Worm (Caenorhabditis elegans) whole organism, early embryonic: ENCODE results near the gene F55F1.2.

Source experiments
- F13C5.2 ChIP-seq: sonication (generic microtip); optimal IDR thresholded peaks from 2 replicates; lab custom pipeline; 2017; ENCODE audit warnings: mild to moderate bottlenecking, missing genetic modification characterization, inconsistent platforms, missing compliant biosample characterization
- aly-1 ChIP-seq: sonication (generic microtip); optimal IDR thresholded peaks from 2 replicates; lab custom pipeline; 2016; ENCODE audit warnings: missing genetic modification characterization, missing compliant biosample characterization
- ama-1 ChIP-seq: fragments of 150-350 bp; optimal IDR thresholded peaks from 2 replicates; lab custom pipeline; 2014
- ceh-13 ChIP-seq: fragments of 200-800 bp; sonication (Bioruptor generic); optimal IDR thresholded peaks from 2 replicates; lab custom pipeline; 2018; ENCODE audit warnings: mild to moderate bottlenecking, missing genetic modification characterization, missing compliant biosample characterization
- ceh-36 ChIP-seq: sonication (generic microtip); optimal IDR thresholded peaks from 2 replicates; lab custom pipeline; 2016; ENCODE audit warnings: missing genetic modification characterization, inconsistent platforms, missing compliant biosample characterization
- ets-7 ChIP-seq: sonication (generic microtip); optimal IDR thresholded peaks from 2 replicates; lab custom pipeline; 2016; ENCODE audit warnings: missing genotype, missing genetic modification characterization, missing compliant biosample characterization
- flt-1 ChIP-seq: fragments of 200-800 bp; sonication (Bioruptor generic); IDR thresholded peaks from 2 replicates; pipeline ENCODE4 v1.3.6; 2022; ENCODE audit warnings: missing genetic modification characterization, missing compliant biosample characterization
- hmbx-1 ChIP-seq: sonication (generic microtip); optimal IDR thresholded peaks from 2 replicates; lab custom pipeline; 2016; ENCODE audit warnings: mild to moderate bottlenecking, missing genetic modification characterization, missing compliant biosample characterization
- hmg-4 ChIP-seq: fragments of 200-800 bp; sonication (Bioruptor generic); optimal IDR thresholded peaks from 2 replicates; lab custom pipeline; 2018; ENCODE audit warnings: mild to moderate bottlenecking, missing genetic modification characterization, missing compliant biosample characterization
- scrt-1 ChIP-seq: fragments of 200-800 bp; sonication (Bioruptor generic); IDR thresholded peaks from 2 replicates; pipeline ENCODE4 v1.3.6; 2022; ENCODE audit warnings: missing genetic modification characterization, missing compliant biosample characterization
- tbx-11 ChIP-seq: fragments of 200-800 bp; sonication (Bioruptor generic); IDR thresholded peaks from 2 replicates; pipeline ENCODE4 v1.3.6; 2022; ENCODE audit warnings: missing genetic modification characterization, missing compliant biosample characterization
- tbx-37 ChIP-seq: fragments of 200-800 bp; sonication (Bioruptor generic); conservative IDR thresholded peaks from 2 replicates; pipeline ENCODE4 v1.3.6; 2022; ENCODE audit warnings: missing genetic modification reagents, missing genetic modification characterization, missing compliant biosample characterization
- tra-4 ChIP-seq: sonication (generic microtip); optimal IDR thresholded peaks from 2 replicates; lab custom pipeline; 2017; ENCODE audit warnings: missing genetic modification characterization, missing compliant biosample characterization

ce11 chrX:2776955-2777354 lies 7.1 kb upstream of the F55F1.2 start:
- TF ChIP-seq F13C5.2 (tag; lab: Kevin White, UChicago) (no peak), ama-1 (no peak), aly-1 (tag; lab: Kevin White, UChicago) (no peak), flt-1 (GFP tag; lab: Robert Waterston, UW) (no peak), ceh-36 (tag; lab: Kevin White, UChicago) (no peak), scrt-1 (no peak), tbx-11 (no peak), hmbx-1 (tag; lab: Kevin White, UChicago) (no peak), ets-7 (tag; lab: Kevin White, UChicago) (no peak), hmg-4 (no peak), tra-4 (no peak), ceh-13 (GFP tag; lab: Kevin White, UChicago) (no peak), tbx-37 (no peak)
